Fruit fly (Drosophila melanogaster) whole organism, prepupa: ENCODE measurements around the gene HGTX.

ENCODE experiments used
- Blimp-1 ChIP-seq: fragments of 200-800 bp; sonication (Bioruptor generic); optimal IDR thresholded peaks from 3 replicates; lab custom pipeline; 2017; ENCODE audit warnings: missing biosample characterization, missing genetic modification characterization, mild to moderate bottlenecking, moderate library complexity, missing genetic modification reagents
- CG10631 ChIP-seq: fragments of 200-800 bp; sonication (Bioruptor generic); optimal IDR thresholded peaks from 2 replicates; lab custom pipeline; 2016; ENCODE audit warnings: missing biosample characterization, missing genetic modification characterization
- CG10669 ChIP-seq: fragments of 200-800 bp; sonication (Bioruptor generic); optimal IDR thresholded peaks from 3 replicates; lab custom pipeline; 2018; ENCODE audit warnings: missing biosample characterization, mild to moderate bottlenecking, missing genetic modification characterization, moderate library complexity
- CG11294 ChIP-seq: fragments of 200-800 bp; sonication (Bioruptor generic); IDR thresholded peaks from 2 replicates; pipeline ENCODE4 v1.3.6; 2022; ENCODE audit warnings: missing biosample characterization, missing genetic modification characterization
- CG16779 ChIP-seq: fragments of 200-800 bp; sonication (Bioruptor generic); optimal IDR thresholded peaks from 3 replicates; lab custom pipeline; 2017; ENCODE audit warnings: missing biosample characterization, mild to moderate bottlenecking, missing genetic modification characterization
- CG4318 ChIP-seq: fragments of 200-800 bp; sonication (Bioruptor generic); optimal IDR thresholded peaks from 3 replicates; lab custom pipeline; 2017; ENCODE audit warnings: missing biosample characterization, mild to moderate bottlenecking, missing genetic modification characterization
- CG6163 ChIP-seq: fragments of 200-800 bp; sonication (Bioruptor generic); IDR thresholded peaks from 3 replicates; pipeline ENCODE4 v1.3.6; 2022; ENCODE audit warnings: missing biosample characterization, missing genetic modification characterization
- CG6276 ChIP-seq: fragments of 200-800 bp; sonication (Bioruptor generic); optimal IDR thresholded peaks from 2 replicates; lab custom pipeline; 2017; ENCODE audit warnings: missing biosample characterization, mild to moderate bottlenecking, missing genetic modification characterization
- CG8119 ChIP-seq: fragments of 200-800 bp; sonication (Bioruptor generic); IDR thresholded peaks from 3 replicates; pipeline ENCODE4 v1.3.6; 2022; ENCODE audit warnings: missing biosample characterization, missing genetic modification characterization
- CG8319 ChIP-seq: fragments of 200-800 bp; sonication (Bioruptor generic); optimal IDR thresholded peaks from 3 replicates; lab custom pipeline; 2016; ENCODE audit warnings: missing biosample characterization, missing genetic modification characterization
- CG8632 ChIP-seq: fragments of 200-800 bp; sonication (Bioruptor generic); optimal IDR thresholded peaks from 3 replicates; lab custom pipeline; 2016; ENCODE audit warnings: missing biosample characterization, missing genetic modification characterization
- CG9139 ChIP-seq: fragments of 200-800 bp; sonication (Bioruptor generic); optimal IDR thresholded peaks from 3 replicates; lab custom pipeline; 2017; ENCODE audit warnings: missing biosample characterization, mild to moderate bottlenecking, missing genetic modification characterization
- Eip75B ChIP-seq: fragments of 200-800 bp; sonication (Bioruptor generic); optimal IDR thresholded peaks from 3 replicates; lab custom pipeline; 2016; ENCODE audit warnings: missing biosample characterization, missing genetic modification characterization
- Eip78C ChIP-seq: fragments of 200-800 bp; sonication (Bioruptor generic); peaks from one replicate; lab custom pipeline; 2016; ENCODE audit warnings: missing biosample characterization, missing genetic modification characterization
- Ets21C ChIP-seq: fragments of 200-800 bp; sonication (Bioruptor generic); optimal IDR thresholded peaks from 3 replicates; lab custom pipeline; 2016; ENCODE audit warnings: missing biosample characterization, missing genetic modification characterization
- Ets96B ChIP-seq: fragments of 200-800 bp; optimal IDR thresholded peaks from 2 replicates; lab custom pipeline; 2019; ENCODE audit warnings: missing biosample characterization, mild to moderate bottlenecking, missing genetic modification characterization, moderate library complexity
- Hr4 ChIP-seq: fragments of 200-800 bp; sonication (Bioruptor generic); optimal IDR thresholded peaks from 3 replicates; lab custom pipeline; 2016; ENCODE audit warnings: missing biosample characterization, missing genetic modification characterization
- Lpt ChIP-seq: fragments of 200-800 bp; sonication (Bioruptor generic); optimal IDR thresholded peaks from 3 replicates; lab custom pipeline; 2016; ENCODE audit warnings: missing biosample characterization, missing genetic modification characterization
- Met ChIP-seq: fragments of 200-800 bp; sonication (Bioruptor generic); optimal IDR thresholded peaks from 3 replicates; lab custom pipeline; 2016; ENCODE audit warnings: missing biosample characterization, missing genetic modification characterization
- OdsH ChIP-seq: fragments of 200-800 bp; sonication (Bioruptor generic); optimal IDR thresholded peaks from 3 replicates; lab custom pipeline; 2016; ENCODE audit warnings: missing biosample characterization, missing genetic modification characterization
- Sox14 ChIP-seq: fragments of 200-800 bp; sonication (Bioruptor generic); optimal IDR thresholded peaks from 3 replicates; lab custom pipeline; 2016; ENCODE audit warnings: missing biosample characterization, missing genetic modification characterization
- cyc ChIP-seq: fragments of 200-800 bp; sonication (Bioruptor generic); optimal IDR thresholded peaks from 3 replicates; lab custom pipeline; 2016; ENCODE audit warnings: missing biosample characterization, missing genetic modification characterization
- eg ChIP-seq: fragments of 200-800 bp; sonication (Bioruptor generic); IDR thresholded peaks from 3 replicates; pipeline ENCODE4 v1.3.6; 2022; ENCODE audit warnings: missing biosample characterization, missing genetic modification characterization
- fd59A ChIP-seq: fragments of 200-800 bp; sonication (Bioruptor generic); optimal IDR thresholded peaks from 2 replicates; lab custom pipeline; 2017; ENCODE audit warnings: missing biosample characterization, mild to moderate bottlenecking, missing genetic modification characterization, missing genetic modification reagents
- fkh ChIP-seq: fragments of 200-800 bp; sonication (Bioruptor generic); optimal IDR thresholded peaks from 3 replicates; lab custom pipeline; 2017; ENCODE audit warnings: missing biosample characterization, mild to moderate bottlenecking, missing genetic modification characterization, moderate library complexity
- pdm3 ChIP-seq: fragments of 200-800 bp; sonication (Bioruptor generic); optimal IDR thresholded peaks from 3 replicates; lab custom pipeline; 2016; ENCODE audit warnings: missing biosample characterization, missing genetic modification characterization
- salr ChIP-seq, 2 experiments: fragments of 200-800 bp; sonication (Bioruptor generic); optimal IDR thresholded peaks; 3 replicates each; lab custom pipeline; 2016 to 2018; ENCODE audit warnings: missing biosample characterization in 2 of 2, missing genetic modification characterization in 2 of 2, mild to moderate bottlenecking in 1 of 2
- spab ChIP-seq: fragments of 200-800 bp; sonication (Bioruptor generic); optimal IDR thresholded peaks from 2 replicates; lab custom pipeline; 2017; ENCODE audit warnings: missing biosample characterization, mild to moderate bottlenecking, missing genetic modification characterization, missing genetic modification reagents
- svp ChIP-seq: fragments of 200-800 bp; sonication (Bioruptor generic); peaks from one replicate; lab custom pipeline; 2016; ENCODE audit warnings: missing biosample characterization, missing genetic modification characterization
- vri ChIP-seq: fragments of 200-800 bp; sonication (Bioruptor generic); optimal IDR thresholded peaks from 3 replicates; lab custom pipeline; 2016; ENCODE audit warnings: missing biosample characterization, mild to moderate bottlenecking, missing genetic modification characterization

Gene HGTX

DNA sequence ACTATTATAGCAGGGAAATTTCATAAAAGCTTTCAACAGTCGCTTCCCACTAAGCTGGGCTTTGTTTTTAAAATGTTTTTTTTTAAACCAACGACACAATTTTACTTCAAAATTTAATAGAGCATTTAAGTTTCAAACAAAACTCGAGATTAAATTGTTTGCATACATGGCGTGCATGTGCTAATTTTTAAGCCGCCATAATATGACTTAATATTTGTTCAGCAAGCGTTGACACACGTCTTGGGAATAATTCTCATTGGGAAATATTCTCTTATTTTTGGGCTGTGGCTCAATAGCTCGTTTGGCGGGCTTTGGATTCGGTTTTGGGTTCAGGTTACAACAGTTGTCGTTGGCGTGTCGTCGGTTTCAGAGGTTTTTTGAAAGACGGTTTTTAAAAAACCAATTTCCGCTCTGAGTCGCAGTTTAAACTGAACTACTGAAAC, 23.1 kb upstream of the HGTX start, which contains the start of gene CG9628 (continued):
- TF ChIP-seq CG8319 (GFP tag; lab: Kevin White, UChicago) (peak; percentile 45), CG11294 (GFP tag; lab: Robert Waterston, UW) (no peak), CG4318 (GFP tag; lab: Kevin White, UChicago) (no peak), fd59A (no peak), Lpt (GFP tag; lab: Kevin White, UChicago) (peak; percentile 46), vri (peak; percentile 18), Ets21C (GFP tag; lab: Kevin White, UChicago) (no peak), CG8632 (no peak)
- TF ChIP-seq, all 60 proteins: peak for 27

DNA sequence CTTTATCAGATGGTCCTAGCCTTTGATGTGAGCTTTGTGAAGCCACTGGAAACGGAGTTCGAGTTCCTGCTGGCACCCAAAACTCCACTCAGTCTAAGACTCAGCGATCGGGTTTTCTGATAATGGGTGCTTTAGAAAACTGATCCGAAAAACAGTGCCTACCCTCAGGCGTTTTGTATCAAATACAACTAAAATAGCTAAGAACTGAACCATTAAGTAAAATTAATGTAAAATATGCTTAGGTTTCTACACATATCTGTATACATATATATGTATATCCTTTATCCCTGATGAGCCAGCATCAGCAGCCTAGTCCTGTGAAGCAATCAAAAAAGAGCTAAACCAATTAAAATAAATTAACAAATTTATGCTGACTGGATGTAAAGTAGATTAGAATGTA, 22.1 kb upstream of the HGTX start:
- TF ChIP-seq Eip78C (peak; percentile 6), pdm3 (GFP tag; lab: Kevin White, UChicago) (no peak), fkh (GFP tag; lab: Kevin White, UChicago) (no peak), Blimp-1 (GFP tag; lab: Kevin White, UChicago) (no peak), CG6276 (no peak), CG10631 (no peak)

DNA sequence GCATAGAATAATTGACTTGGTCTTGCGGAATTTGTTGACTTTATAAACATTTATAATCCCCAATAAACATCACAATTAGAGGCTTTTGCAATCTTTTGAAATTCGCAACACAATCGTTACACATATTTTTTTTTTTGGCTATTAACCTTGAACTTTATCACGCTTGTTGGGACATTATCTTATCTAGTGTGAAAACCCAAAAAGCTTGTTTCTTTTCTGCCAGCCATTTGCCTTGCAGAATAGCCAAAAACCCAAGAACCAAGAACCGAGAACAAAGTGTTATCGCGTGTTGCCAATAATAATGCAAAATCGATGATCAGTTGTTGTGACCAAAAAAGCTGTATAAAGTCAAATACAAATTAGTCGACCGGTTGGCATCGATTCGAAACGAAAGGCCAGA, 19.6 kb upstream of the HGTX start:
- peak; percentile 91 for TF ChIP-seq vri
- TF ChIP-seq CG9139: no peak
- no peak for TF ChIP-seq spab
- TF ChIP-seq salr (GFP tag; optimal IDR thresholded peaks at IDR 0.05; lab: Kevin White, UChicago): no peak
- TF ChIP-seq, all 60 proteins: peak for 1

DNA sequence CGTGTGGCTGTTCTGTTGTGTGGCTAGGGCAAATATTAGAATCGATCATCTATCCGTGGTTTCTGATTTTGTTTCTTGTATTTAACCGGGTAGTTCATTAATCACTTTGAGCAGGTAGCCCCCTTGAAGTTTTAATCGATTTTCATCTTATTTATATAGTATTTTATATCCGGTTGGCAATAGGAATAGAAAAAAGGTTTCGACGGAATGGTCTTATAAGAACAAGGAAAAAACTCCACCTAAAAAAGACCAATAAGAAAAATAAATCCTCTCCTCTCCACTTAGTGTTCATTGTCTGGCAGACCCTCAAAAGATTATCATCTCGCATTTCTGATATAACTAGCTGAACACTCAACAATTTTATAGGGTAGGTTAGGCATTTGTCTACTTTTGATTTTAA, 19.1 kb upstream of the HGTX start:
- TF ChIP-seq Lpt (GFP tag; lab: Kevin White, UChicago) (no peak), CG8119 (no peak), eg (GFP tag; lab: Robert Waterston, UW) (no peak), pdm3 (GFP tag; lab: Kevin White, UChicago) (no peak), fkh (GFP tag; lab: Kevin White, UChicago) (no peak), Met (no peak), Hr4 (GFP tag; lab: Kevin White, UChicago) (no peak), CG10669 (GFP tag; lab: Kevin White, UChicago) (no peak), CG16779 (tag; lab: Kevin White, UChicago) (no peak), Ets21C (GFP tag; lab: Kevin White, UChicago) (no peak), Sox14 (GFP tag; lab: Kevin White, UChicago) (no peak), Eip75B (no peak), OdsH (GFP tag; lab: Kevin White, UChicago) (no peak), svp (GFP tag; lab: Kevin White, UChicago) (no peak), Blimp-1 (GFP tag; lab: Kevin White, UChicago) (no peak)

DNA sequence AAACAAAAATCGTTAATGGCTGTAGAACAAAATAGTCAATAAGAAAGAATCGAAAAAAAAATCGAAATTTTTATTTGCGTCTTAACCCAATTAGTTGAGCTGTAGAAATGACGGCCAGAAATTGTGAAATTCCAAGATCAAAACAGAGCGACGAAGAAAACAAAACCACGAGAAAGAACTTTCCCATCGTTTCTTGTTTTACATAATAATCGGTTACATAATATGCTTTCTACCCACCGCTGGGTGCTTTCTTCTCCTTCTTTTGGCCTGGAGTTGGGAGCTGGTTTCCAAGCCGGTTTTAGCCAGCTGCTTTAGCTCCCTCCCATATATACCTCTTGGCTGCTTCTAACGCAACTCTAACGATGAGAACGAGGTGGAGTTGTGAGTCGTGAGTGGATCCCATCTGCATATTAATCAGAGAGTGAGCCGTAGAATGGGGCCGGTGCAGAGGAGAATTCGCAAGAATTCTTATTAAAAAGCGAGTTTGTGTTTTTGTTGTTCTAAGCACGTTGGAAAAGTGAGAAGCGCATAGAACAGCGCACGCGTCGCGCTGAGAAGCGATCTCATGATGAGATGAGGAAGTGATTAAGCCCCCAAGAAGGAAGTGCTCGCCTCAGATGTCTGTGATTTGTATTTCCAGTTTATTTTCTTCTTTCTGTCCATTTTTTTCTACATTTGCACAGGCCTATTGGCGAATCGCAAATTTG, 18.3 kb upstream of the HGTX start:
- 0 out of 3 replicates have a peak, but pooled peaks have one; percentile 24 for TF ChIP-seq CG6163
- TF ChIP-seq Ets96B (tag; lab: Kevin White, UChicago): no peak
- TF ChIP-seq Ets21C (GFP tag; lab: Kevin White, UChicago): no peak
- TF ChIP-seq cyc (GFP tag; lab: Kevin White, UChicago): no peak
